Fruit fly (Drosophila melanogaster) whole organism: Measurements from ENCODE around the gene Afti.

ENCODE experiments used
- pan ChIP-seq: fragments of >200 bp; optimal IDR thresholded peaks from 2 replicates; lab custom pipeline; 2017
- psq ChIP-seq: fragments of >200 bp; optimal IDR thresholded peaks from 2 replicates; lab custom pipeline; 2017
- usp ChIP-seq: fragments of >200 bp; optimal IDR thresholded peaks from 2 replicates; lab custom pipeline; 2017; ENCODE audit warnings: missing biosample characterization, missing genetic modification characterization, mixed read lengths

DNA sequence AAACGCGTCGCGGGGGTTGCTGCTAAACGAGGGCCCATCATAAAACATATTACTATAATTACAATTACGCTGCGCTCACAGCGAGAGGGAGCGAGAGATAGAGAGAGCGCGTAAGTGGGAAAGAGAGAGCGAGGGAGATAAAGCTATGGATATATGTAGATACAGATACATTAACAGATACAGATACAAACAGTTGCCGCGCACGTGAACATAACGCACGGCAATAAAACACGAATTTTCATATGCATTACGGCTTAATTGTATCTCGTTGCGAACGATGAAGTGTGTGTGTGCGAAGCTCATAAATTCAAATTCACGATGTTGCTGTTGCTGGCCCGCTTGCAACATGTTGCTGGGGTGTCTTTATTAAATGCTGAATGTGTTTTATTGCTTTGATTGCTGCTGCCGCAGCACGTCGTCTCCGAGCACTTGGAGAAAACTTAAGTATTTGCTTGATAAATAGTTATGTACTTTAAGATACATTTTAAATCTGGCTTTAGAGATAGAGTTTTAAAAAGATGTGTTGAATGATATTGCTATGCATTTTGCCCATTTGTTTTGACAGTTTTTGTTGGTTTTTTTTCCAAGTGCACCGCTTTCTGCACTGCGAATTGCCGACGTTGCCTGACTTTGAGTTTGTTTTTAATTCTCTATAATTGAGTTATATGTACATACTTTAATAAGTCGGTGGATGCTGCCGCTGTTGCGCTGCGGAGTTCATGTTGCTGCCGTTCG, 43.9 kb upstream of the Afti start:
- TF ChIP-seq usp (GFP tag; lab: Kevin White, UChicago): no peak
- no peak for TF ChIP-seq pan (lab: Kevin White, UChicago)
- no peak for TF ChIP-seq psq (lab: Kevin White, UChicago)
